Fruit fly (Drosophila melanogaster) whole organism, embryonic: ENCODE measurements around the gene mag.

Source experiments
- C15 ChIP-seq: fragments of 200-800 bp; sonication (Bioruptor generic); IDR thresholded peaks from 3 replicates; pipeline ENCODE4 v1.3.6; 2022; ENCODE audit warnings: missing biosample characterization, missing genetic modification characterization
- CG10543 ChIP-seq: fragments of 200-800 bp; sonication (Bioruptor generic); optimal IDR thresholded peaks from 3 replicates; lab custom pipeline; 2017; ENCODE audit warnings: missing biosample characterization, mild to moderate bottlenecking, missing genetic modification characterization, moderate library complexity
- CG15073 ChIP-seq: fragments of 200-800 bp; sonication (Bioruptor generic); optimal IDR thresholded peaks from 2 replicates; lab custom pipeline; 2016; ENCODE audit warnings: missing biosample characterization, missing genetic modification characterization
- CG15479 ChIP-seq: fragments of 200-800 bp; sonication (Bioruptor generic); optimal IDR thresholded peaks from 3 replicates; lab custom pipeline; 2019; ENCODE audit warnings: missing biosample characterization, mild to moderate bottlenecking, missing genetic modification characterization, moderate library complexity
- CG15601 ChIP-seq: fragments of 200-800 bp; sonication (Bioruptor generic); optimal IDR thresholded peaks from 3 replicates; lab custom pipeline; 2019; ENCODE audit warnings: missing biosample characterization, mild to moderate bottlenecking, missing genetic modification characterization, moderate library complexity
- CG2875 ChIP-seq: fragments of 200-800 bp; sonication (Bioruptor generic); optimal IDR thresholded peaks from 2 replicates; lab custom pipeline; 2017; ENCODE audit warnings: missing biosample characterization, mild to moderate bottlenecking, missing genetic modification characterization, missing genetic modification reagents
- CG31388 ChIP-seq: fragments of 200-800 bp; sonication (Bioruptor generic); optimal IDR thresholded peaks from 2 replicates; lab custom pipeline; 2016; ENCODE audit warnings: missing biosample characterization, missing genetic modification characterization
- CG3163 ChIP-seq: fragments of 200-800 bp; sonication (Bioruptor generic); optimal IDR thresholded peaks from 3 replicates; lab custom pipeline; 2016; ENCODE audit warnings: missing biosample characterization, missing genetic modification characterization
- CG33213 ChIP-seq: fragments of 200-800 bp; sonication (Bioruptor generic); optimal IDR thresholded peaks from 3 replicates; lab custom pipeline; 2016; ENCODE audit warnings: missing biosample characterization, missing genetic modification characterization
- CG34224 ChIP-seq: fragments of 200-800 bp; sonication (Bioruptor generic); IDR thresholded peaks from 3 replicates; pipeline ENCODE4 v1.3.6; 2022; ENCODE audit warnings: missing biosample characterization, missing genetic modification characterization; ENCODE audit not compliant: partially characterized antibody
- CG3995 ChIP-seq: fragments of 200-800 bp; sonication (Bioruptor generic); optimal IDR thresholded peaks from 3 replicates; lab custom pipeline; 2016; ENCODE audit warnings: missing biosample characterization, missing genetic modification characterization
- CG4328 ChIP-seq: fragments of 200-800 bp; sonication (Bioruptor generic); optimal IDR thresholded peaks from 3 replicates; lab custom pipeline; 2017; ENCODE audit warnings: missing biosample characterization, missing genetic modification reagents, missing genetic modification characterization
- CG4707 ChIP-seq: fragments of 200-800 bp; sonication (Bioruptor generic); optimal IDR thresholded peaks from 2 replicates; lab custom pipeline; 2018; ENCODE audit warnings: missing biosample characterization, mild to moderate bottlenecking, missing genetic modification characterization, moderate library complexity
- CG6175 ChIP-seq: fragments of 200-800 bp; sonication (Bioruptor generic); IDR thresholded peaks from 3 replicates; pipeline ENCODE4 v1.3.6; 2022; ENCODE audit warnings: missing biosample characterization, missing genetic modification characterization
- CG6254 ChIP-seq: fragments of 200-800 bp; sonication (Bioruptor generic); optimal IDR thresholded peaks from 3 replicates; lab custom pipeline; 2017; ENCODE audit warnings: mild to moderate bottlenecking, missing biosample characterization, missing genetic modification reagents, missing genetic modification characterization
- CG6854 ChIP-seq: fragments of 200-800 bp; sonication (Bioruptor generic); optimal IDR thresholded peaks from 3 replicates; lab custom pipeline; 2017; ENCODE audit warnings: missing biosample characterization, mild to moderate bottlenecking, missing genetic modification characterization
- CG7372 ChIP-seq: fragments of 200-800 bp; sonication (Bioruptor generic); IDR thresholded peaks from 2 replicates; pipeline ENCODE4 v1.3.6; 2022; ENCODE audit warnings: missing biosample characterization, missing genetic modification characterization
- CG9215 ChIP-seq: fragments of 200-800 bp; sonication (Bioruptor generic); IDR thresholded peaks from 2 replicates; pipeline ENCODE4 v1.3.6; 2022; ENCODE audit warnings: missing biosample characterization, missing genetic modification characterization
- CHES-1-like ChIP-seq: fragments of 200-800 bp; sonication (Bioruptor generic); optimal IDR thresholded peaks from 2 replicates; lab custom pipeline; 2016; ENCODE audit warnings: missing biosample characterization, missing genetic modification characterization
- CTCF ChIP-seq: fragments of 200-800 bp; sonication (Bioruptor generic); optimal IDR thresholded peaks from 2 replicates; lab custom pipeline; 2017; ENCODE audit warnings: missing biosample characterization, mild to moderate bottlenecking, missing genetic modification characterization, moderate library complexity
- D ChIP-seq, 2 experiments: fragments of 200-800 bp in 1 of 2; fragments of >200 bp in 1 of 2; sonication (Bioruptor generic) in 1 of 2; optimal IDR thresholded peaks; 2 replicates in 1 of 2; 3 replicates in 1 of 2; lab custom pipeline; 2017; ENCODE audit warnings: mild to moderate bottlenecking in 1 of 2, missing biosample characterization in 1 of 2, missing genetic modification characterization in 1 of 2, missing genetic modification reagents in 1 of 2
- Dad ChIP-seq: fragments of 200-800 bp; sonication (Bioruptor generic); optimal IDR thresholded peaks from 3 replicates; lab custom pipeline; 2016; ENCODE audit warnings: missing biosample characterization, missing genetic modification characterization
- Dfd ChIP-seq, 2 experiments: fragments of >200 bp; optimal IDR thresholded peaks; 2 replicates each; lab custom pipeline; 2017; ENCODE audit warnings: missing biosample characterization in 2 of 2, missing genetic modification characterization in 2 of 2
- Doc2 ChIP-seq: fragments of 200-800 bp; sonication (Bioruptor generic); IDR thresholded peaks from 2 replicates; pipeline ENCODE4 v1.3.6; 2022; ENCODE audit warnings: missing biosample characterization, missing genetic modification characterization
- Hmr ChIP-seq: fragments of 200-800 bp; sonication (Bioruptor generic); optimal IDR thresholded peaks from 3 replicates; lab custom pipeline; 2017; ENCODE audit warnings: mild to moderate bottlenecking, missing biosample characterization, missing genetic modification reagents, missing genetic modification characterization
- Jarid2 ChIP-seq: fragments of 200-800 bp; sonication (Bioruptor generic); optimal IDR thresholded peaks from 3 replicates; lab custom pipeline; 2017; ENCODE audit warnings: mild to moderate bottlenecking, missing biosample characterization, missing genetic modification reagents, missing genetic modification characterization
- NC2α ChIP-seq: fragments of 200-800 bp; sonication (Bioruptor generic); optimal IDR thresholded peaks from 2 replicates; lab custom pipeline; 2016; ENCODE audit warnings: missing biosample characterization, missing genetic modification characterization
- NFAT ChIP-seq: fragments of 200-800 bp; sonication (Bioruptor generic); IDR thresholded peaks from 2 replicates; pipeline ENCODE4 v1.3.6; 2022; ENCODE audit warnings: missing biosample characterization, missing genetic modification characterization
- Nf-YA ChIP-seq: fragments of 200-800 bp; sonication (Bioruptor generic); IDR thresholded peaks from 2 replicates; pipeline ENCODE4 v1.3.6; 2022; ENCODE audit warnings: missing biosample characterization, missing genetic modification characterization
- Nf-YC ChIP-seq: fragments of 200-800 bp; optimal IDR thresholded peaks from 3 replicates; lab custom pipeline; 2019; ENCODE audit warnings: missing biosample characterization, mild to moderate bottlenecking, missing genetic modification characterization, moderate library complexity
- PHDP ChIP-seq: fragments of 200-800 bp; sonication (Bioruptor generic); optimal IDR thresholded peaks from 3 replicates; lab custom pipeline; 2018; ENCODE audit warnings: missing biosample characterization, mild to moderate bottlenecking, missing genetic modification characterization, moderate library complexity
- Vsx1 ChIP-seq: fragments of 200-800 bp; sonication (Bioruptor generic); optimal IDR thresholded peaks from 2 replicates; lab custom pipeline; 2017; ENCODE audit warnings: missing biosample characterization, mild to moderate bottlenecking, missing genetic modification characterization, missing genetic modification reagents
- YL-1 ChIP-seq: fragments of 200-800 bp; sonication (Bioruptor generic); optimal IDR thresholded peaks from 3 replicates; lab custom pipeline; 2017; ENCODE audit warnings: missing biosample characterization, mild to moderate bottlenecking, missing genetic modification characterization
- abd-A ChIP-seq: fragments of 200-800 bp; sonication (Bioruptor generic); optimal IDR thresholded peaks from 3 replicates; lab custom pipeline; 2019; ENCODE audit warnings: missing biosample characterization, mild to moderate bottlenecking, missing genetic modification characterization, moderate library complexity
- ara ChIP-seq: fragments of 200-800 bp; sonication (Bioruptor generic); IDR thresholded peaks from 2 replicates; pipeline ENCODE4 v1.3.6; 2022; ENCODE audit warnings: missing biosample characterization, missing genetic modification characterization
- ase ChIP-seq: fragments of 200-800 bp; sonication (Bioruptor generic); IDR thresholded peaks from 3 replicates; pipeline ENCODE4 v1.3.6; 2022; ENCODE audit warnings: missing biosample characterization, missing genetic modification characterization
- bbx ChIP-seq: fragments of 200-800 bp; sonication (Bioruptor generic); IDR thresholded peaks from 2 replicates; pipeline ENCODE4 v1.3.6; 2022; ENCODE audit warnings: missing biosample characterization, missing genetic modification characterization; ENCODE audit not compliant: partially characterized antibody
- crol ChIP-seq: fragments of 200-800 bp; sonication (Bioruptor generic); IDR thresholded peaks from 2 replicates; pipeline ENCODE4 v1.3.6; 2022; ENCODE audit warnings: missing biosample characterization, missing genetic modification characterization
- danr ChIP-seq: fragments of 200-800 bp; sonication (Bioruptor generic); IDR thresholded peaks from 2 replicates; pipeline ENCODE4 v1.3.6; 2022; ENCODE audit warnings: missing biosample characterization, missing genetic modification characterization
- dm ChIP-seq: fragments of 200-800 bp; sonication (Bioruptor generic); optimal IDR thresholded peaks from 3 replicates; lab custom pipeline; 2016; ENCODE audit warnings: missing biosample characterization, missing genetic modification characterization
- dysf ChIP-seq: fragments of 200-800 bp; sonication (Bioruptor generic); IDR thresholded peaks from 3 replicates; pipeline ENCODE4 v1.3.6; 2022; ENCODE audit warnings: missing biosample characterization, missing genetic modification characterization
- fu2 ChIP-seq: fragments of 200-800 bp; sonication (Bioruptor generic); optimal IDR thresholded peaks from 2 replicates; lab custom pipeline; 2016; ENCODE audit warnings: missing biosample characterization, missing genetic modification characterization
- hth ChIP-seq: fragments of >200 bp; optimal IDR thresholded peaks from 2 replicates; lab custom pipeline; 2017; ENCODE audit warnings: inconsistent platforms
- kay ChIP-seq: fragments of 200-800 bp; sonication (Bioruptor generic); optimal IDR thresholded peaks from 2 replicates; lab custom pipeline; 2016; ENCODE audit warnings: missing biosample characterization, missing genetic modification characterization
- lmd ChIP-seq: fragments of 200-800 bp; sonication (Bioruptor generic); IDR thresholded peaks from 2 replicates; pipeline ENCODE4 v1.3.6; 2022; ENCODE audit warnings: missing biosample characterization, missing genetic modification characterization
- pfk ChIP-seq: fragments of 200-800 bp; sonication (Bioruptor generic); optimal IDR thresholded peaks from 2 replicates; lab custom pipeline; 2018; ENCODE audit warnings: missing biosample characterization, mild to moderate bottlenecking, missing genetic modification characterization, moderate library complexity
- prd ChIP-seq, 3 experiments: fragments of >200 bp in 2 of 3; fragments of 200-800 bp in 1 of 3; sonication (Bioruptor generic) in 1 of 3; optimal IDR thresholded peaks in 2 of 3; IDR thresholded peaks in 1 of 3; 2 replicates in 2 of 3; 3 replicates in 1 of 3; pipeline versions ENCODE4 v1.3.6 to Lab custom; 2017 to 2022; ENCODE audit warnings: missing biosample characterization in 1 of 3, missing genetic modification characterization in 1 of 3
- salm ChIP-seq: fragments of 200-800 bp; sonication (Bioruptor generic); optimal IDR thresholded peaks from 2 replicates; lab custom pipeline; 2018; ENCODE audit warnings: missing biosample characterization, mild to moderate bottlenecking, missing genetic modification characterization
- slbo ChIP-seq: fragments of 200-800 bp; sonication (Bioruptor generic); IDR thresholded peaks from 2 replicates; pipeline ENCODE4 v1.3.6; 2022; ENCODE audit warnings: missing biosample characterization, missing genetic modification characterization

Gene mag

DNA sequence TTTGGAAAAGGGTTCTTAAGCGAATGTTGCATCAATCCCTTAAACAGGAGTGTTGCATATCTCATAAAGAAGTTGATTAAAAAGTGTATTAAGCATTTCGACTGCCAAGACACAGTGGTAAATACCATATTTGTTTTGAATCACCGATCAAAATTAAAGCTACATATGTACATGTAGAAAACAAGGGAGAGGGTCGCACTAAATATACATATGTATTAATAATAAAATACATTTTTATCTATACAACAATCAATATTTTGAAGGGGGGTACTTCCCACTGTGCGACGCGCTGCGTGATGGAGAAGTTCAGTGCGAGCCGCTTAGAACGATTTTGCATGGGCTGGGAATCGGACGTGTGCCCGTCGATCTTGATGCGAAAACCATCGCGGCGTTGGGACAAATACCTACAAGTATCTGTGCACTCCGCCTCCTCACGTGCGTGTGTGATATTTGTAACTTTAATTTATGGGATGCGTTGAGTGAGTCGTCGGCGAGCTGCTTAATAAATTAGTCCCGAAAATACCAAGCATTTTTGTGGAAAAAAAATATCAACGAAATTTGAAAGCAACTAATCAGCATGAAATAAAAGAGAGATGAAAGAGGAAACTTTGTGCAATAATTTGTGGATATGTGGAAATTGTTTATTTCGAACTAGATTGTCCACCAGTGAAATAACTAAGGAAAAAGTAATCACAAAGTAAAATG is 15.5 kb upstream of the mag start (continued):
- TF ChIP-seq pfk (GFP tag; lab: Kevin White, UChicago), result no peak
- TF ChIP-seq abd-A, result no peak
- peak; percentile 84 for TF ChIP-seq CG6254 (GFP tag; lab: Kevin White, UChicago)
- peak; percentile 77 for TF ChIP-seq CG6175 (GFP tag; lab: Robert Waterston, UW)
- 0 out of 2 replicates have a peak, but pooled peaks have one; percentile 27 for TF ChIP-seq crol (GFP tag; lab: Robert Waterston, UW)
- no peak for TF ChIP-seq CG33213 (GFP tag; lab: Kevin White, UChicago)
- TF ChIP-seq CG9215, result peak; percentile 76
- TF ChIP-seq Doc2 (GFP tag; lab: Robert Waterston, UW), result peak; percentile 78; the same call in 1 of the 2 replicates
- TF ChIP-seq Jarid2 (GFP tag; lab: Kevin White, UChicago), result peak; percentile 65
- peak; percentile 62 for TF ChIP-seq kay (GFP tag; lab: Kevin White, UChicago)
- peak; percentile 80; the same call in 2 of the 3 replicates for TF ChIP-seq C15 (GFP tag; lab: Robert Waterston, UW)
- peak; percentile 3 for TF ChIP-seq CG15073 (GFP tag; lab: Kevin White, UChicago)
- TF ChIP-seq danr (GFP tag; lab: Robert Waterston, UW), result peak; percentile 66; the same call in 1 of the 2 replicates
- peak; percentile 80 for TF ChIP-seq NFAT
- no peak for TF ChIP-seq Dfd (GFP tag; optimal IDR thresholded peaks at IDR 0.05; lab: Kevin White, UChicago)
- no peak for TF ChIP-seq CG15479 (GFP tag; lab: Kevin White, UChicago)
- TF ChIP-seq dysf (GFP tag; lab: Robert Waterston, UW), result peak; percentile 93
- TF ChIP-seq Nf-YC (tag; lab: Kevin White, UChicago), result peak; percentile 47
- peak; percentile 50 for TF ChIP-seq CG4328 (GFP tag; lab: Kevin White, UChicago)
- TF ChIP-seq bbx, result 0 out of 2 replicates have a peak, but pooled peaks have one; percentile 32
- peak; percentile 89 for TF ChIP-seq slbo (GFP tag; lab: Robert Waterston, UW)
- TF ChIP-seq PHDP, result peak; percentile 84
- TF ChIP-seq CG34224, result no peak
- peak; percentile 75 for TF ChIP-seq Vsx1 (GFP tag; lab: Kevin White, UChicago)
- TF ChIP-seq Nf-YA (GFP tag; lab: Robert Waterston, UW), result peak; percentile 89
- peak; percentile 34 for TF ChIP-seq YL-1 (GFP tag; lab: Kevin White, UChicago)
- no peak for TF ChIP-seq CHES-1-like (GFP tag; lab: Kevin White, UChicago)
- TF ChIP-seq Dad (GFP tag; lab: Kevin White, UChicago), result peak; percentile 42
- TF ChIP-seq D (optimal IDR thresholded peaks at IDR 0.05; lab: Kevin White, UChicago), result no peak
- peak; percentile 80 for TF ChIP-seq D (GFP tag; optimal IDR thresholded peaks at IDR 0.05; lab: Kevin White, UChicago)
- TF ChIP-seq hth (lab: Kevin White, UChicago), result no peak
- TF ChIP-seq lmd (GFP tag; lab: Robert Waterston, UW), result peak; percentile 91
- TF ChIP-seq CG6854 (GFP tag; lab: Kevin White, UChicago), result peak; percentile 62
- peak; percentile 87 for TF ChIP-seq CG7372 (GFP tag; lab: Robert Waterston, UW)
- peak; percentile 62 for TF ChIP-seq CG15601
- TF ChIP-seq ase (GFP tag; lab: Robert Waterston, UW), result peak; percentile 94
- peak; percentile 72 for TF ChIP-seq salm (tag; lab: Kevin White, UChicago)
- TF ChIP-seq NC2α (GFP tag; lab: Kevin White, UChicago), result no peak
- TF ChIP-seq CG10543 (GFP tag; lab: Kevin White, UChicago), result peak; percentile 9
- no peak for TF ChIP-seq CG3163 (GFP tag; lab: Kevin White, UChicago)
- no peak for TF ChIP-seq CG3995 (GFP tag; lab: Kevin White, UChicago)
- TF ChIP-seq ara (GFP tag; lab: Robert Waterston, UW), result peak; percentile 90
- peak; percentile 83 for TF ChIP-seq CG2875
- no peak for TF ChIP-seq prd (optimal IDR thresholded peaks at IDR 0.05; lab: Kevin White, UChicago)
- peak; percentile 94 for TF ChIP-seq prd (GFP tag; IDR thresholded peaks at IDR 0.05; lab: Robert Waterston, UW)
- TF ChIP-seq Hmr (GFP tag; lab: Kevin White, UChicago), result peak; percentile 84
- peak; percentile 71 for TF ChIP-seq CG31388 (GFP tag; lab: Kevin White, UChicago)
- TF ChIP-seq CTCF (GFP tag; lab: Kevin White, UChicago), result peak; percentile 28
- TF ChIP-seq fu2, result no peak
- peak; percentile 66 for TF ChIP-seq CG4707
- no peak for TF ChIP-seq dm (GFP tag; lab: Kevin White, UChicago)
